Worm (Caenorhabditis elegans): ENCODE results near the gene dmsr-16.

DNA sequence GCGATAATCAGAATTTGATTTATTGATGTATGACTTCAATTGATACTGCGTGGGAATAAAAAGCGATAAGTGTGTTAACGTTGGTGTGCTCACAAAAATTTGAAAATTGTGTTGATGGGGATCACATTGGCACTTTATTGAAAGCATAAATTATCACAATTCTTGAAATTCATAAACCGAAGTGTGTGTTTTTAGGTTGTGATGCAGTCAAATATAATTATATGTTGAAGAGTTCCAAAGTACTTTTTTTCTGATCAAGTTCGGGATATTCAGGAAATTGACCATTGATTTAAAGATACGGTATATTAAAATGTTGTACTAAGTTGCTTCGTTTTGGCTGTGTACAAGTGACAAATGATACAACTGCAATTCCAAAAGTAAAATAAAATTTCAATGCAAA is 33.2 kb downstream of the dmsr-16 start, which contains the start of gene srh-28:
- TF ChIP-seq nhr-237 (tag; optimal IDR thresholded peaks at IDR 0.05): no peak
- no peak for TF ChIP-seq ztf-11 (tag; optimal IDR thresholded peaks at IDR 0.05)
- no peak for TF ChIP-seq lin-13 (tag; optimal IDR thresholded peaks at IDR 0.05)
- TF ChIP-seq unc-39 (tag; optimal IDR thresholded peaks at IDR 0.05): no peak
- no peak for TF ChIP-seq elt-3 (tag; optimal IDR thresholded peaks at IDR 0.05)
- no peak for TF ChIP-seq mls-2 (tag; optimal IDR thresholded peaks at IDR 0.05)
- no peak for TF ChIP-seq nhr-28 (tag; optimal IDR thresholded peaks at IDR 0.05)
- no peak for TF ChIP-seq pha-4 (tag; optimal IDR thresholded peaks at IDR 0.05)
